Worm (Caenorhabditis elegans) whole organism, L3 larva: ENCODE measurements around the gene T27E4.1.

Experiments
- elt-3 ChIP-seq, 3 experiments: fragments of 150-350 bp in 1 of 3; sonication (generic microtip) in 2 of 3; optimal IDR thresholded peaks; 2 replicates in 2 of 3; 4 replicates in 1 of 3; lab custom pipeline; 2014 to 2017; ENCODE audit warnings: missing biosample characterization in 3 of 3, missing genetic modification characterization in 3 of 3
- nfya-1 ChIP-seq: sonication (generic microtip); optimal IDR thresholded peaks from 2 replicates; lab custom pipeline; 2017; ENCODE audit warnings: missing genetic modification characterization, mild to moderate bottlenecking, missing compliant biosample characterization, antibody characterized with exemption, moderate library complexity; ENCODE audit not compliant: insufficient read depth
- nhr-12 ChIP-seq: fragments of 150-350 bp; optimal IDR thresholded peaks from 2 replicates; lab custom pipeline; 2014; ENCODE audit warnings: missing biosample characterization, missing genetic modification characterization
- unc-62 ChIP-seq: fragments of 150-350 bp; sonication (generic microtip); optimal IDR thresholded peaks from 4 replicates; lab custom pipeline; 2014; ENCODE audit warnings: missing biosample characterization, missing genetic modification reagents, missing genetic modification characterization

DNA sequence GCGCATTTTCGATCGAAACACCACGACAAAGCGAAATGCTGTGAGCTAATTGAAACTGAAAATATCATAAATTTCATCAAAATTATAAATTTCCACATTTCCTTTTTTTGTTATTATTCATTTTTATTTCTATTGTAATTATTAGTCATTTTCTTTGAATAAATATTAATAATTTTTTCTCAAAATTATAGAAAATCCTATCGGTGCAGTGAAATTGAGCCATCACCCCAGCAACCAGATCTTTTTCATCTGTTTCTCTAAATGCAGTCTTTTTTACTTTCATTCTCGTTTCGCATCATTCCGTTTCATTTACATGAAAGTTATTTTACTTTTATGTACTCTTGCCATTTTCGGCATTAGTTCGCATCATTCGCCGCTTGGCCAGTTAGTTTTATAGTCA lies 29.9 kb downstream of the T27E4.1 start, which contains the start of gene F21C10.13:
- TF ChIP-seq nhr-12 (tag; lab: Kevin White, UChicago) (no peak), nfya-1 (tag; lab: Kevin White, UChicago) (no peak), unc-62 (no peak), elt-3 (tag; optimal IDR thresholded peaks at IDR 0.05; lab: Kevin White, UChicago) (no peak)
